Fruit fly (Drosophila melanogaster) whole organism, embryonic: ENCODE data around the gene Bacc.

Experiments used
- Awh ChIP-seq: fragments of 200-800 bp; sonication (Bioruptor generic); IDR thresholded peaks from 2 replicates; pipeline ENCODE4, ENCODE4 v1.3.6; 2022; ENCODE audit warnings: missing biosample characterization, missing genetic modification characterization
- B-H2 ChIP-seq: fragments of 200-800 bp; sonication (Bioruptor generic); optimal IDR thresholded peaks from 2 replicates; lab custom pipeline; 2018; ENCODE audit warnings: missing biosample characterization, mild to moderate bottlenecking, missing genetic modification characterization
- CG10431 ChIP-seq: fragments of 200-800 bp; sonication (Bioruptor generic); optimal IDR thresholded peaks from 3 replicates; lab custom pipeline; 2018; ENCODE audit warnings: missing biosample characterization, mild to moderate bottlenecking, missing genetic modification characterization
- CG14667 ChIP-seq: fragments of 200-800 bp; sonication (Bioruptor generic); IDR thresholded peaks from 2 replicates; pipeline ENCODE4 v1.3.6; 2022; ENCODE audit warnings: missing biosample characterization, missing genetic modification characterization
- CG14710 ChIP-seq: fragments of 200-800 bp; sonication (Bioruptor generic); optimal IDR thresholded peaks from 3 replicates; lab custom pipeline; 2019; ENCODE audit warnings: missing biosample characterization, mild to moderate bottlenecking, missing genetic modification characterization, moderate library complexity
- CG15601 ChIP-seq: fragments of 200-800 bp; sonication (Bioruptor generic); optimal IDR thresholded peaks from 3 replicates; lab custom pipeline; 2019; ENCODE audit warnings: missing biosample characterization, mild to moderate bottlenecking, missing genetic modification characterization, moderate library complexity
- CG16813 ChIP-seq: fragments of 200-800 bp; sonication (Bioruptor generic); IDR thresholded peaks from 3 replicates; pipeline ENCODE4 v1.3.6; 2022; ENCODE audit warnings: missing biosample characterization, missing genetic modification characterization; ENCODE audit not compliant: partially characterized antibody
- CG17568 ChIP-seq: fragments of 200-800 bp; sonication (Bioruptor generic); optimal IDR thresholded peaks from 2 replicates; lab custom pipeline; 2018; ENCODE audit warnings: missing biosample characterization, mild to moderate bottlenecking, missing genetic modification characterization, moderate library complexity
- CG17829 ChIP-seq: fragments of 200-800 bp; optimal IDR thresholded peaks from 2 replicates; lab custom pipeline; 2019; ENCODE audit warnings: missing biosample characterization, mild to moderate bottlenecking, missing genetic modification characterization, moderate library complexity
- CG2712 ChIP-seq: fragments of 200-800 bp; optimal IDR thresholded peaks from 3 replicates; lab custom pipeline; 2019; ENCODE audit warnings: missing biosample characterization, mild to moderate bottlenecking, missing genetic modification characterization, moderate library complexity
- CG3065 ChIP-seq: fragments of 200-800 bp; sonication (Bioruptor generic); optimal IDR thresholded peaks from 2 replicates; lab custom pipeline; 2016; ENCODE audit warnings: missing biosample characterization, missing genetic modification characterization
- CG42726 ChIP-seq: fragments of 200-800 bp; sonication (Bioruptor generic); IDR thresholded peaks from 2 replicates; pipeline ENCODE4 v1.3.6; 2022; ENCODE audit warnings: missing biosample characterization, missing genetic modification characterization; ENCODE audit not compliant: partially characterized antibody
- CG4617 ChIP-seq: fragments of 200-800 bp; sonication (Bioruptor generic); optimal IDR thresholded peaks from 3 replicates; lab custom pipeline; 2016; ENCODE audit warnings: missing biosample characterization, missing genetic modification characterization, borderline replicate concordance
- CG5180 ChIP-seq: fragments of 200-800 bp; sonication (Bioruptor generic); optimal IDR thresholded peaks from 3 replicates; lab custom pipeline; 2017; ENCODE audit warnings: missing biosample characterization, missing genetic modification characterization, mild to moderate bottlenecking, moderate library complexity, missing genetic modification reagents
- CG6689 ChIP-seq: fragments of 200-800 bp; sonication (Bioruptor generic); IDR thresholded peaks from 2 replicates; pipeline ENCODE4 v1.3.6; 2022; ENCODE audit warnings: missing biosample characterization, missing genetic modification characterization
- CG7928 ChIP-seq: fragments of 200-800 bp; sonication (Bioruptor generic); optimal IDR thresholded peaks from 2 replicates; lab custom pipeline; 2017; ENCODE audit warnings: missing biosample characterization, mild to moderate bottlenecking, missing genetic modification characterization
- CG9797 ChIP-seq: fragments of 200-800 bp; sonication (Bioruptor generic); optimal IDR thresholded peaks from 3 replicates; lab custom pipeline; 2018; ENCODE audit warnings: missing biosample characterization, mild to moderate bottlenecking, missing genetic modification characterization
- CTCF ChIP-seq: fragments of 200-800 bp; sonication (Bioruptor generic); optimal IDR thresholded peaks from 2 replicates; lab custom pipeline; 2017; ENCODE audit warnings: missing biosample characterization, mild to moderate bottlenecking, missing genetic modification characterization, moderate library complexity
- CoRest ChIP-seq: fragments of 200-800 bp; sonication (Bioruptor generic); optimal IDR thresholded peaks from 3 replicates; lab custom pipeline; 2018; ENCODE audit warnings: missing biosample characterization, mild to moderate bottlenecking, missing genetic modification characterization, moderate library complexity
- Dad ChIP-seq: fragments of 200-800 bp; sonication (Bioruptor generic); optimal IDR thresholded peaks from 3 replicates; lab custom pipeline; 2016; ENCODE audit warnings: missing biosample characterization, missing genetic modification characterization
- Dp ChIP-seq: fragments of 200-800 bp; sonication (Bioruptor generic); optimal IDR thresholded peaks from 2 replicates; lab custom pipeline; 2018; ENCODE audit warnings: missing biosample characterization, mild to moderate bottlenecking, missing genetic modification characterization, moderate library complexity
- Dref ChIP-seq: fragments of 200-800 bp; sonication (Bioruptor generic); IDR thresholded peaks from 2 replicates; pipeline ENCODE4 v1.3.6; 2022; ENCODE audit warnings: missing biosample characterization, missing genetic modification characterization
- E2f2 ChIP-seq: fragments of 200-800 bp; sonication (Bioruptor generic); IDR thresholded peaks from 2 replicates; pipeline ENCODE4 v1.3.6; 2022; ENCODE audit warnings: missing biosample characterization, missing genetic modification characterization
- Ets97D ChIP-seq: fragments of 200-800 bp; sonication (Bioruptor generic); optimal IDR thresholded peaks from 3 replicates; lab custom pipeline; 2016; ENCODE audit warnings: missing biosample characterization, missing genetic modification characterization
- Fer1 ChIP-seq: fragments of 200-800 bp; sonication (Bioruptor generic); optimal IDR thresholded peaks from 2 replicates; lab custom pipeline; 2017; ENCODE audit warnings: missing biosample characterization, mild to moderate bottlenecking, missing genetic modification characterization
- Lhr ChIP-seq: fragments of 200-800 bp; sonication (Bioruptor generic); optimal IDR thresholded peaks from 3 replicates; lab custom pipeline; 2017; ENCODE audit warnings: mild to moderate bottlenecking, missing biosample characterization, missing genetic modification reagents, missing genetic modification characterization
- MBD-R2 ChIP-seq: fragments of 200-800 bp; sonication (Bioruptor generic); IDR thresholded peaks from 2 replicates; pipeline ENCODE4 v1.3.6; 2022; ENCODE audit warnings: missing biosample characterization, missing genetic modification characterization
- Opbp ChIP-seq: fragments of 200-800 bp; sonication (Bioruptor generic); IDR thresholded peaks from 3 replicates; pipeline ENCODE4 v1.3.6; 2022; ENCODE audit warnings: missing biosample characterization, missing genetic modification characterization; ENCODE audit not compliant: partially characterized antibody
- YL-1 ChIP-seq: fragments of 200-800 bp; sonication (Bioruptor generic); optimal IDR thresholded peaks from 3 replicates; lab custom pipeline; 2017; ENCODE audit warnings: missing biosample characterization, mild to moderate bottlenecking, missing genetic modification characterization
- ab ChIP-seq: fragments of 200-800 bp; sonication (Bioruptor generic); optimal IDR thresholded peaks from 2 replicates; lab custom pipeline; 2016; ENCODE audit warnings: missing biosample characterization, missing genetic modification characterization
- chinmo ChIP-seq: fragments of 200-800 bp; sonication (Bioruptor generic); IDR thresholded peaks from 4 replicates; pipeline ENCODE4 v1.3.6; 2022; ENCODE audit warnings: missing biosample characterization, missing genetic modification characterization; ENCODE audit not compliant: partially characterized antibody
- dmrt11E ChIP-seq: fragments of 200-800 bp; sonication (Bioruptor generic); optimal IDR thresholded peaks from 3 replicates; lab custom pipeline; 2018; ENCODE audit warnings: missing biosample characterization, mild to moderate bottlenecking, missing genetic modification characterization, moderate library complexity
- insv ChIP-seq, 2 experiments: fragments of 200-800 bp; sonication (Bioruptor generic); optimal IDR thresholded peaks; 3 replicates each; lab custom pipeline; 2016 to 2018; ENCODE audit warnings: missing biosample characterization in 2 of 2, missing genetic modification characterization in 2 of 2
- kay ChIP-seq: fragments of 200-800 bp; sonication (Bioruptor generic); optimal IDR thresholded peaks from 2 replicates; lab custom pipeline; 2016; ENCODE audit warnings: missing biosample characterization, missing genetic modification characterization
- ken ChIP-seq: fragments of 200-800 bp; sonication (Bioruptor generic); IDR thresholded peaks from 3 replicates; pipeline ENCODE4 v1.3.6; 2022; ENCODE audit warnings: missing biosample characterization, missing genetic modification characterization
- lbe ChIP-seq: fragments of 200-800 bp; sonication (Bioruptor generic); optimal IDR thresholded peaks from 2 replicates; lab custom pipeline; 2016; ENCODE audit warnings: missing biosample characterization, mild to moderate bottlenecking, missing genetic modification characterization
- mam ChIP-seq: fragments of 200-800 bp; sonication (Bioruptor generic); optimal IDR thresholded peaks from 3 replicates; lab custom pipeline; 2016; ENCODE audit warnings: missing biosample characterization, missing genetic modification characterization
- nerfin-1 ChIP-seq: fragments of 200-800 bp; sonication (Bioruptor generic); optimal IDR thresholded peaks from 3 replicates; lab custom pipeline; 2019; ENCODE audit warnings: missing biosample characterization, mild to moderate bottlenecking, missing genetic modification characterization, moderate library complexity
- nmo ChIP-seq: fragments of 200-800 bp; sonication (Bioruptor generic); optimal IDR thresholded peaks from 2 replicates; lab custom pipeline; 2018; ENCODE audit warnings: missing biosample characterization, mild to moderate bottlenecking, missing genetic modification characterization, moderate library complexity
- nom ChIP-seq: fragments of 200-800 bp; sonication (Bioruptor generic); optimal IDR thresholded peaks from 2 replicates; lab custom pipeline; 2017; ENCODE audit warnings: missing biosample characterization, missing genetic modification characterization, mild to moderate bottlenecking, moderate library complexity, missing genetic modification reagents
- phol ChIP-seq: fragments of 200-800 bp; sonication (Bioruptor generic); optimal IDR thresholded peaks from 3 replicates; lab custom pipeline; 2018; ENCODE audit warnings: missing biosample characterization, mild to moderate bottlenecking, missing genetic modification characterization, moderate library complexity
- pzg ChIP-seq: fragments of 200-800 bp; sonication (Bioruptor generic); optimal IDR thresholded peaks from 3 replicates; lab custom pipeline; 2018; ENCODE audit warnings: missing biosample characterization, mild to moderate bottlenecking, missing genetic modification characterization, moderate library complexity
- sd ChIP-seq: fragments of 200-800 bp; sonication (Bioruptor generic); optimal IDR thresholded peaks from 3 replicates; lab custom pipeline; 2018; ENCODE audit warnings: missing biosample characterization, mild to moderate bottlenecking, missing genetic modification characterization, moderate library complexity
- tll ChIP-seq, 2 experiments: fragments of 200-800 bp in 1 of 2; fragments of >200 bp in 1 of 2; sonication (Bioruptor generic) in 1 of 2; optimal IDR thresholded peaks; 2 replicates each; lab custom pipeline; 2017 to 2019; ENCODE audit warnings: missing biosample characterization in 2 of 2, missing genetic modification characterization in 2 of 2, mild to moderate bottlenecking in 1 of 2, moderate library complexity in 1 of 2
- vvl ChIP-seq: fragments of 200-800 bp; sonication (Bioruptor generic); IDR thresholded peaks from 2 replicates; pipeline ENCODE4 v1.3.6; 2022; ENCODE audit warnings: missing biosample characterization, missing genetic modification characterization

Bacc gene

dm6 chr2L:2739820-2740230 is 12.4 kb upstream of the Bacc start, which contains the start of gene Hrs (continued):
- TF ChIP-seq CG10431 (GFP tag; lab: Kevin White, UChicago) (peak; percentile 89), CG4617 (GFP tag; lab: Kevin White, UChicago) (peak; percentile 95), kay (GFP tag; lab: Kevin White, UChicago) (peak; percentile 95), Lhr (peak; percentile 68), phol (tag; lab: Kevin White, UChicago) (peak; percentile 50), CG7928 (GFP tag; lab: Kevin White, UChicago) (peak; percentile 21), CTCF (GFP tag; lab: Kevin White, UChicago) (peak; percentile 22), CG15601 (tag; lab: Kevin White, UChicago) (peak; percentile 17), CG42726 (0 out of 2 replicates have a peak, but pooled peaks have one; percentile 32), mam (GFP tag; lab: Kevin White, UChicago) (peak; percentile 29), CG16813 (GFP tag; lab: Robert Waterston, UW) (0 out of 3 replicates have a peak, but pooled peaks have one; percentile 39), Fer1 (GFP tag; lab: Kevin White, UChicago) (peak; percentile 45), B-H2 (GFP tag; lab: Kevin White, UChicago) (peak; percentile 14), dmrt11E (no peak), insv (GFP tag; optimal IDR thresholded peaks at IDR 0.05; lab: Kevin White, UChicago) (peak in 1 of 2 experiments; percentile 44), Awh (GFP tag; lab: Robert Waterston, UW) (no peak), pzg (peak; percentile 97), CG14710 (peak; percentile 71), nerfin-1 (peak; percentile 99), CG14667 (no peak), CoRest (tag; lab: Kevin White, UChicago) (peak; percentile 23), chinmo (peak; percentile 69; the same call in 2 of the 4 replicates), nmo (GFP tag; lab: Kevin White, UChicago) (peak; percentile 76), Opbp (GFP tag; lab: Robert Waterston, UW) (peak; percentile 62), ab (GFP tag; lab: Kevin White, UChicago) (no peak), vvl (GFP tag; lab: Robert Waterston, UW) (peak; percentile 83), nom (GFP tag; lab: Kevin White, UChicago) (peak; percentile 14), E2f2 (GFP tag; lab: Robert Waterston, UW) (peak; percentile 79), CG9797 (peak; percentile 51), CG17829 (tag; lab: Kevin White, UChicago) (peak; percentile 41), Dref (peak; percentile 28; the same call in 1 of the 2 replicates), sd (tag; lab: Kevin White, UChicago) (peak; percentile 97), YL-1 (peak; percentile 71), tll (GFP tag; optimal IDR thresholded peaks at IDR 0.05; lab: Kevin White, UChicago) (peak in 1 of 2 experiments; percentile 24), CG2712 (tag; lab: Kevin White, UChicago) (peak; percentile 34), CG17568 (GFP tag; lab: Kevin White, UChicago) (no peak), Ets97D (GFP tag; lab: Kevin White, UChicago) (peak; percentile 67), Dad (GFP tag; lab: Kevin White, UChicago) (no peak), lbe (GFP tag; lab: Kevin White, UChicago) (peak; percentile 50), CG6689 (no peak), Dp (GFP tag; lab: Kevin White, UChicago) (peak; percentile 80), ken (0 out of 3 replicates have a peak, but pooled peaks have one; percentile 12), MBD-R2 (GFP tag; lab: Robert Waterston, UW) (peak; percentile 78), CG3065 (no peak), CG5180 (no peak)
